Worm (Caenorhabditis elegans) whole organism, L4 larva: ENCODE results near the gene H35B03.1.

Source experiments
- D1046.2 ChIP-seq: fragments of 200-800 bp; sonication (Bioruptor generic); IDR thresholded peaks from 2 replicates; pipeline ENCODE4 v1.3.6; 2022; ENCODE audit warnings: missing genetic modification characterization, missing compliant biosample characterization
- F49E8.2 ChIP-seq: sonication (generic microtip); optimal IDR thresholded peaks from 2 replicates; lab custom pipeline; 2016; ENCODE audit warnings: missing compliant biosample characterization, mild to moderate bottlenecking, missing genetic modification characterization, borderline replicate concordance
- T26A8.4 ChIP-seq: fragments of 200-800 bp; sonication (Bioruptor generic); IDR thresholded peaks from 2 replicates; pipeline ENCODE4 v1.3.6; 2022; ENCODE audit warnings: missing genetic modification characterization, missing compliant biosample characterization
- Y75B8A.6 ChIP-seq: fragments of 200-800 bp; sonication (Bioruptor generic); IDR thresholded peaks from 2 replicates; pipeline ENCODE4 v1.3.6; 2022; ENCODE audit warnings: missing genetic modification reagents, missing genetic modification characterization, missing compliant biosample characterization
- ZK337.2 ChIP-seq: fragments of 200-800 bp; sonication (Bioruptor generic); IDR thresholded peaks from 2 replicates; pipeline ENCODE4 v1.3.6; 2022; ENCODE audit warnings: missing genetic modification reagents, missing genetic modification characterization, missing compliant biosample characterization
- ZK546.5 ChIP-seq, 2 experiments: sonication (generic microtip); optimal IDR thresholded peaks; 2 replicates each; lab custom pipeline; 2017; ENCODE audit warnings: missing biosample characterization in 2 of 2, missing genetic modification characterization in 2 of 2
- aha-1 ChIP-seq: fragments of 150-350 bp; peaks from one replicate; lab custom pipeline; 2014; ENCODE audit warnings: missing biosample characterization, missing genetic modification characterization
- aly-2 ChIP-seq: sonication (generic microtip); optimal IDR thresholded peaks from 2 replicates; lab custom pipeline; 2018; ENCODE audit warnings: missing biosample characterization, missing genetic modification characterization
- ceh-28 ChIP-seq: fragments of 150-350 bp; optimal IDR thresholded peaks from 2 replicates; lab custom pipeline; 2014; ENCODE audit warnings: missing biosample characterization, missing genetic modification reagents, missing genetic modification characterization
- ceh-32 ChIP-seq: sonication (generic microtip); optimal IDR thresholded peaks from 2 replicates; lab custom pipeline; 2016; ENCODE audit warnings: mild to moderate bottlenecking, missing genetic modification characterization, missing compliant biosample characterization; ENCODE audit not compliant: poor library complexity
- ceh-62 ChIP-seq: sonication (generic microtip); optimal IDR thresholded peaks from 2 replicates; lab custom pipeline; 2017; ENCODE audit warnings: missing biosample characterization, missing genetic modification characterization
- ceh-82 ChIP-seq: sonication (generic microtip); optimal IDR thresholded peaks from 2 replicates; lab custom pipeline; 2017; ENCODE audit warnings: missing biosample characterization, missing genetic modification characterization
- ces-1 ChIP-seq: fragments of 150-350 bp; sonication (generic microtip); optimal IDR thresholded peaks from 4 replicates; lab custom pipeline; 2014; ENCODE audit warnings: missing biosample characterization, missing genetic modification reagents, missing genetic modification characterization
- ctbp-1 ChIP-seq: fragments of 200-800 bp; sonication (Bioruptor generic); IDR thresholded peaks from 2 replicates; pipeline ENCODE4 v1.3.6; 2022; ENCODE audit warnings: missing genetic modification reagents, missing genetic modification characterization, missing compliant biosample characterization
- daf-12 ChIP-seq: fragments of 150-350 bp; optimal IDR thresholded peaks from 2 replicates; lab custom pipeline; 2014; ENCODE audit warnings: missing biosample characterization, missing genetic modification reagents, missing genetic modification characterization
- daf-16 ChIP-seq, 3 experiments: sonication (generic microtip); optimal IDR thresholded peaks; 2 replicates each; lab custom pipeline; 2016 to 2017; ENCODE audit warnings: missing genetic modification characterization in 3 of 3, missing genetic modification reagents in 3 of 3, mild to moderate bottlenecking in 2 of 3, missing compliant biosample characterization in 2 of 3, missing biosample characterization in 1 of 3, moderate library complexity in 1 of 3
- dmd-8 ChIP-seq: fragments of 200-800 bp; sonication (Bioruptor generic); IDR thresholded peaks from 2 replicates; pipeline ENCODE4 v1.3.6; 2022; ENCODE audit warnings: missing genetic modification characterization, missing compliant biosample characterization
- dmd-9 ChIP-seq: fragments of 200-800 bp; sonication (Bioruptor generic); IDR thresholded peaks from 2 replicates; pipeline ENCODE4 v1.3.6; 2022; ENCODE audit warnings: missing genetic modification reagents, missing genetic modification characterization, missing compliant biosample characterization
- dve-1 ChIP-seq: sonication (generic microtip); optimal IDR thresholded peaks from 2 replicates; lab custom pipeline; 2017; ENCODE audit warnings: antibody characterized with exemption, mild to moderate bottlenecking, missing genetic modification characterization, missing compliant biosample characterization; ENCODE audit not compliant: insufficient read depth
- egl-27 ChIP-seq: sonication (generic microtip); optimal IDR thresholded peaks from 3 replicates; lab custom pipeline; 2017; ENCODE audit warnings: missing biosample characterization, missing genetic modification reagents, missing genetic modification characterization
- hif-1 ChIP-seq, 2 experiments: sonication (generic microtip); optimal IDR thresholded peaks; 2 replicates each; lab custom pipeline; 2016 to 2017; ENCODE audit warnings: missing compliant biosample characterization in 2 of 2, missing genetic modification characterization in 2 of 2, missing genetic modification reagents in 2 of 2, missing genotype in 2 of 2, mild to moderate bottlenecking in 1 of 2
- hmg-1.1 ChIP-seq: fragments of 200-800 bp; sonication (Bioruptor generic); IDR thresholded peaks from 2 replicates; pipeline ENCODE4 v1.3.6; 2022; ENCODE audit warnings: missing genetic modification reagents, missing genetic modification characterization, missing compliant biosample characterization
- jun-1 ChIP-seq: fragments of 150-350 bp; optimal IDR thresholded peaks from 2 replicates; lab custom pipeline; 2014; ENCODE audit warnings: missing biosample characterization, missing genetic modification reagents, missing genetic modification characterization
- lin-1 ChIP-seq: fragments of 200-800 bp; sonication (Bioruptor generic); IDR thresholded peaks from 2 replicates; pipeline ENCODE4 v1.3.6; 2022; ENCODE audit warnings: missing genetic modification reagents, missing genetic modification characterization, missing compliant biosample characterization
- lin-13 ChIP-seq: fragments of 150-350 bp; optimal IDR thresholded peaks from 2 replicates; lab custom pipeline; 2014; ENCODE audit warnings: missing biosample characterization, missing genetic modification reagents, missing genetic modification characterization
- lin-38 ChIP-seq: fragments of 200-800 bp; sonication (Bioruptor generic); IDR thresholded peaks from 2 replicates; pipeline ENCODE4 v1.3.6; 2022; ENCODE audit warnings: missing genetic modification reagents, missing genetic modification characterization, missing compliant biosample characterization
- madf-5 ChIP-seq, 2 experiments: fragments of 200-800 bp; sonication (Bioruptor generic); IDR thresholded peaks; 2 replicates each; pipeline ENCODE4 v1.3.6; 2022; ENCODE audit warnings: missing compliant biosample characterization in 2 of 2, missing genetic modification characterization in 2 of 2
- mdl-1 ChIP-seq, 2 experiments: fragments of 150-350 bp in 1 of 2; sonication (generic microtip) in 1 of 2; optimal IDR thresholded peaks; 2 replicates each; lab custom pipeline; 2014 to 2017; ENCODE audit warnings: missing biosample characterization in 2 of 2, missing genetic modification characterization in 2 of 2
- mep-1 ChIP-seq: fragments of 150-350 bp; sonication (generic microtip); optimal IDR thresholded peaks from 3 replicates; lab custom pipeline; 2014; ENCODE audit warnings: missing biosample characterization, missing genetic modification characterization
- nhr-11 ChIP-seq: fragments of 150-350 bp; optimal IDR thresholded peaks from 2 replicates; lab custom pipeline; 2014; ENCODE audit warnings: missing biosample characterization, missing genetic modification characterization
- nhr-25 ChIP-seq: sonication (generic microtip); optimal IDR thresholded peaks from 2 replicates; lab custom pipeline; 2017; ENCODE audit warnings: missing genetic modification characterization, mild to moderate bottlenecking, missing compliant biosample characterization, antibody characterized with exemption, moderate library complexity, borderline replicate concordance; ENCODE audit not compliant: insufficient read depth
- nhr-42 ChIP-seq: fragments of 200-800 bp; sonication (Bioruptor generic); IDR thresholded peaks from 2 replicates; pipeline ENCODE4 v1.3.6; 2022; ENCODE audit warnings: missing genetic modification characterization, missing compliant biosample characterization
- nhr-48 ChIP-seq: sonication (generic microtip); optimal IDR thresholded peaks from 2 replicates; lab custom pipeline; 2016; ENCODE audit warnings: mild to moderate bottlenecking, missing genetic modification characterization, missing compliant biosample characterization
- nhr-6 ChIP-seq: fragments of 150-350 bp; optimal IDR thresholded peaks from 2 replicates; lab custom pipeline; 2014; ENCODE audit warnings: missing biosample characterization, missing genetic modification characterization
- nhr-77 ChIP-seq: fragments of 150-350 bp; optimal IDR thresholded peaks from 2 replicates; lab custom pipeline; 2014; ENCODE audit warnings: missing biosample characterization, missing genetic modification characterization
- pqm-1 ChIP-seq: sonication (generic microtip); optimal IDR thresholded peaks from 2 replicates; lab custom pipeline; 2017; ENCODE audit warnings: missing biosample characterization, missing genetic modification characterization
- snpc-1.2 ChIP-seq: fragments of 200-800 bp; sonication (Bioruptor generic); IDR thresholded peaks from 2 replicates; pipeline ENCODE4 v1.3.6; 2022; ENCODE audit warnings: missing genetic modification reagents, missing genetic modification characterization, missing compliant biosample characterization
- snpc-4 ChIP-seq: fragments of 150-350 bp; optimal IDR thresholded peaks from 2 replicates; lab custom pipeline; 2014; ENCODE audit warnings: missing biosample characterization, missing genetic modification characterization
- unc-130 ChIP-seq: sonication (generic microtip); optimal IDR thresholded peaks from 2 replicates; lab custom pipeline; 2016; ENCODE audit warnings: missing genetic modification reagents, missing genetic modification characterization, missing compliant biosample characterization
- unc-39 ChIP-seq: sonication (generic microtip); optimal IDR thresholded peaks from 2 replicates; lab custom pipeline; 2017; ENCODE audit warnings: missing biosample characterization, missing genetic modification characterization
- unc-62 ChIP-seq, 3 experiments: fragments of 150-350 bp in 1 of 3; sonication (generic microtip); optimal IDR thresholded peaks in 2 of 3; peaks in 1 of 3; 1 replicate in 1 of 3; 2 replicates in 2 of 3; lab custom pipeline; 2014 to 2017; ENCODE audit warnings: missing biosample characterization in 3 of 3, missing genetic modification characterization in 3 of 3, missing genetic modification reagents in 3 of 3, missing genotype in 1 of 3
- zfp-3 ChIP-seq: fragments of 200-800 bp; sonication (Bioruptor generic); conservative IDR thresholded peaks from 2 replicates; pipeline ENCODE4 v1.3.6; 2022; ENCODE audit warnings: missing genetic modification reagents, missing genetic modification characterization, missing compliant biosample characterization
- zip-11 ChIP-seq: fragments of 200-800 bp; sonication (Bioruptor generic); IDR thresholded peaks from 2 replicates; pipeline ENCODE4 v1.3.6; 2022; ENCODE audit warnings: missing genetic modification characterization, missing compliant biosample characterization
- ztf-11 ChIP-seq: fragments of 150-350 bp; optimal IDR thresholded peaks from 2 replicates; lab custom pipeline; 2014; ENCODE audit warnings: missing biosample characterization, missing genetic modification characterization
- ztf-7 ChIP-seq: fragments of 150-350 bp; optimal IDR thresholded peaks from 2 replicates; lab custom pipeline; 2014; ENCODE audit warnings: missing biosample characterization, missing genetic modification characterization

H35B03.1 gene

DNA sequence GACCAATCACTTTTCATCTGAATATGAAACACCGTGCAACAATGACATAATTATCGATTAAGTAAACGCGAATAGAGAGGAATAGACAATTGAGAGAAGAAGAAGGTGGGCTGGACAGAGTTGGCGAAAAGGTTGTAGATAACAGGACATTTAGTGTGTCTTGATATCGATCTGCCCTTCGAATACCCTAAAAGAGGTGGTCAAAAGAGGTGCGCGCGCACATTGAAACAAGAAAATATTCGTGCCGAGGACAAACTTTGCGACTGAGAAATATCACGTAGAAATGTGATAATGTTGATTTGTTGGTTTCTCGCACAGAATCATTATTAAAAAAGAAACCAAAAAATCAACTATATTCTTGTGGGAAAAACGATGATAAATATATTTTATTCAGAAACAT is 24.5 kb downstream of the H35B03.1 start (continued):
- TF ChIP-seq ceh-32 (tag; lab: Kevin White, UChicago) (no peak), unc-62 (GFP tag; optimal IDR thresholded peaks at IDR 0.05 in 1 of 2; lab: Kevin White, UChicago) (peak in 1 of 2 experiments; percentile 82), unc-62 (tag; optimal IDR thresholded peaks at IDR 0.05; lab: Kevin White, UChicago) (no peak), dmd-8 (GFP tag; lab: Robert Waterston, UW) (no peak), daf-16 (GFP tag; optimal IDR thresholded peaks at IDR 0.05; lab: Kevin White, UChicago) (no peak), daf-16 (tag; optimal IDR thresholded peaks at IDR 0.05; lab: Kevin White, UChicago) (peak; percentile 40), ceh-28 (tag; lab: Kevin White, UChicago) (no peak), nhr-6 (tag; lab: Kevin White, UChicago) (peak; percentile 31), zfp-3 (GFP tag; lab: Robert Waterston, UW) (no peak; the same call in 1 of the 2 replicates), hmg-1.1 (no peak), snpc-4 (no peak), madf-5 (GFP tag; IDR thresholded peaks at IDR 0.05; lab: Robert Waterston, UW) (no peak), daf-12 (tag; lab: Kevin White, UChicago) (no peak), unc-130 (no peak), nhr-25 (tag; lab: Kevin White, UChicago) (peak; percentile 32), zip-11 (no peak), mdl-1 (tag; optimal IDR thresholded peaks at IDR 0.05; lab: Kevin White, UChicago) (no peak), jun-1 (tag; lab: Kevin White, UChicago) (no peak), nhr-11 (tag; lab: Kevin White, UChicago) (no peak), ces-1 (GFP tag; lab: Kevin White, UChicago) (no peak), snpc-1.2 (GFP tag; lab: Robert Waterston, UW) (no peak), aha-1 (tag; lab: Kevin White, UChicago) (no peak), aly-2 (tag; lab: Kevin White, UChicago) (no peak), dve-1 (tag; lab: Kevin White, UChicago) (peak; percentile 53), nhr-48 (peak; percentile 34), ZK546.5 (tag; optimal IDR thresholded peaks at IDR 0.05; lab: Kevin White, UChicago) (no peak)

ce11 chrIV:5751997-5752396 is 26.6 kb downstream of the H35B03.1 start:
- no peak for TF ChIP-seq zfp-3 (GFP tag; lab: Robert Waterston, UW)
- TF ChIP-seq unc-39 (tag; lab: Kevin White, UChicago) = no peak
- no peak for TF ChIP-seq Y75B8A.6 (GFP tag; lab: Robert Waterston, UW)
- TF ChIP-seq lin-13 (GFP tag; lab: Kevin White, UChicago) = no peak
- no peak for TF ChIP-seq pqm-1 (tag; lab: Kevin White, UChicago)
- no peak for TF ChIP-seq nhr-11 (tag; lab: Kevin White, UChicago)
- TF ChIP-seq ceh-28 (tag; lab: Kevin White, UChicago) = no peak

DNA sequence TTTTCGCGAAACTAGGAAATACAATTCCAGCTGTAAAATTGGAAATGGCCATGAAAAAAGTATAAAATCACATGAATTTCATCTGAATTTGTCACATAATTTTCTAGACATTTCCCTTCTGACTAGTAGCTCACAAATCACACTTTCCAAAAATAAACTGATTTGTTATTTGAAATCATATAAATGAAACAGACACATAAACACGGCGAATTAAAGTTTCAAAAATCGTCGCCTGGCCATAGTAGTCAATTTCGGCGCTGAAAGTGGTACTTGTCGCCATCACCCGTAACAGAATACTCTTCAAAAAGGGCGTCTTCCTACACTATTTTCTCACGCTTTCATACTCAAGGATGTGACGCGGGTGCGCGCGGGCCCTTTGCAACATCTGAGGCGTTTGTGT is 27.3 kb downstream of the H35B03.1 start:
- TF ChIP-seq unc-62 (GFP tag; optimal IDR thresholded peaks at IDR 0.05 in 1 of 2; lab: Kevin White, UChicago) = peak in 1 of 2 experiments; percentile 60
- TF ChIP-seq unc-62 (tag; optimal IDR thresholded peaks at IDR 0.05; lab: Kevin White, UChicago) = no peak
- TF ChIP-seq lin-38 = 0 out of 2 replicates have a peak, but pooled peaks have one; percentile 4
- no peak for TF ChIP-seq F49E8.2 (tag; lab: Kevin White, UChicago)

DNA sequence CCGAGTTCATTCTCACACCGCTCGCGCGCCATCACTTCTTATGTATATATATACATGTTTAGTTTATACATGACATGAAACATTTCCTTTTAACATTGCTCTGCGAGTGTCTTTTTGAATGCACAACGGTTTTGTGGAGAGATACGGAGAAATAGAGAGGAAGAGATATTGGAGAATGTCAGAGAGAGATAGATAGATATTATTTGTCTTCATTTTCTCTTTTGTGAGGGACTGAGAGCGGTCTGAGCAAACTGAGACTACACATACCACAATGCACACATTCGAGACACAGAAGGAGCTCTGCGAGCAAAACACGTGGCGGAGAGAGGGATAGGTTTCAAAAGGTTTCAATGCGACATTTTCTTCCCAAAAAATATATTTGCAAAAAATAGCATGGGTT is 27.9 kb downstream of the H35B03.1 start:
- peak in 1 of 2 experiments; percentile 25 for TF ChIP-seq hif-1 (tag; optimal IDR thresholded peaks at IDR 0.05; lab: Kevin White, UChicago)
- peak; percentile 51 for TF ChIP-seq nhr-77 (tag; lab: Kevin White, UChicago)
- no peak for TF ChIP-seq ZK337.2 (GFP tag; lab: Robert Waterston, UW)
- no peak for TF ChIP-seq ctbp-1 (GFP tag; lab: Robert Waterston, UW)
- no peak for TF ChIP-seq D1046.2
- TF ChIP-seq ceh-62 = no peak
- no peak for TF ChIP-seq Y75B8A.6 (GFP tag; lab: Robert Waterston, UW)
- TF ChIP-seq T26A8.4 (GFP tag; lab: Robert Waterston, UW) = no peak
- TF ChIP-seq lin-1 (GFP tag; lab: Robert Waterston, UW) = no peak
- no peak for TF ChIP-seq ztf-7 (tag; lab: Kevin White, UChicago)
- peak in 1 of 2 experiments; percentile 8 for TF ChIP-seq unc-62 (GFP tag; optimal IDR thresholded peaks at IDR 0.05 in 1 of 2; lab: Kevin White, UChicago)
- TF ChIP-seq unc-62 (tag; optimal IDR thresholded peaks at IDR 0.05; lab: Kevin White, UChicago) = no peak
- no peak for TF ChIP-seq ztf-11
- TF ChIP-seq dmd-9 = no peak
- TF ChIP-seq nhr-42 = no peak
- TF ChIP-seq mep-1 = peak; percentile 1
- TF ChIP-seq ceh-82 (tag; lab: Kevin White, UChicago) = no peak
- TF ChIP-seq pqm-1 (tag; lab: Kevin White, UChicago) = no peak
- TF ChIP-seq egl-27 (tag; lab: Kevin White, UChicago) = no peak
